Fruit fly (Drosophila melanogaster) whole organism, embryonic: ENCODE measurements around the gene CG7943.

Experiments
- Antp ChIP-seq: fragments of 200-800 bp; sonication (Bioruptor generic); optimal IDR thresholded peaks from 3 replicates; lab custom pipeline; 2016; ENCODE audit warnings: missing biosample characterization, missing genetic modification characterization
- BtbVII ChIP-seq: fragments of 200-800 bp; sonication (Bioruptor generic); optimal IDR thresholded peaks from 3 replicates; lab custom pipeline; 2017; ENCODE audit warnings: missing biosample characterization, mild to moderate bottlenecking, missing genetic modification characterization
- CG10147 ChIP-seq: fragments of 200-800 bp; sonication (Bioruptor generic); optimal IDR thresholded peaks from 2 replicates; lab custom pipeline; 2019; ENCODE audit warnings: missing biosample characterization, mild to moderate bottlenecking, missing genetic modification characterization, moderate library complexity
- CG10959 ChIP-seq: fragments of 200-800 bp; sonication (Bioruptor generic); IDR thresholded peaks from 2 replicates; pipeline ENCODE4 v1.3.6; 2022; ENCODE audit warnings: missing biosample characterization, missing genetic modification characterization
- CG11723 ChIP-seq: fragments of 200-800 bp; sonication (Bioruptor generic); optimal IDR thresholded peaks from 2 replicates; lab custom pipeline; 2017; ENCODE audit warnings: missing biosample characterization, mild to moderate bottlenecking, missing genetic modification characterization
- CG14441 ChIP-seq: fragments of 200-800 bp; sonication (Bioruptor generic); IDR thresholded peaks from 2 replicates; pipeline ENCODE4 v1.3.6; 2022; ENCODE audit warnings: missing biosample characterization, missing genetic modification characterization
- CG14710 ChIP-seq: fragments of 200-800 bp; sonication (Bioruptor generic); optimal IDR thresholded peaks from 3 replicates; lab custom pipeline; 2019; ENCODE audit warnings: missing biosample characterization, mild to moderate bottlenecking, missing genetic modification characterization, moderate library complexity
- CG15269 ChIP-seq: fragments of 200-800 bp; sonication (Bioruptor generic); optimal IDR thresholded peaks from 2 replicates; lab custom pipeline; 2018; ENCODE audit warnings: missing biosample characterization, mild to moderate bottlenecking, missing genetic modification characterization, moderate library complexity
- CG15696 ChIP-seq: fragments of 200-800 bp; sonication (Bioruptor generic); optimal IDR thresholded peaks from 2 replicates; lab custom pipeline; 2019; ENCODE audit warnings: missing biosample characterization, mild to moderate bottlenecking, missing genetic modification characterization, moderate library complexity
- CG17328 ChIP-seq: fragments of 200-800 bp; sonication (Bioruptor generic); IDR thresholded peaks from 2 replicates; pipeline ENCODE4 v1.3.6; 2022; ENCODE audit warnings: missing biosample characterization, missing genetic modification characterization
- CG17359 ChIP-seq: fragments of 200-800 bp; sonication (Bioruptor generic); optimal IDR thresholded peaks from 3 replicates; lab custom pipeline; 2018; ENCODE audit warnings: missing biosample characterization, mild to moderate bottlenecking, missing genetic modification characterization, moderate library complexity
- CG17829 ChIP-seq: fragments of 200-800 bp; optimal IDR thresholded peaks from 2 replicates; lab custom pipeline; 2019; ENCODE audit warnings: missing biosample characterization, mild to moderate bottlenecking, missing genetic modification characterization, moderate library complexity
- CG33213 ChIP-seq: fragments of 200-800 bp; sonication (Bioruptor generic); optimal IDR thresholded peaks from 3 replicates; lab custom pipeline; 2016; ENCODE audit warnings: missing biosample characterization, missing genetic modification characterization
- CG3407 ChIP-seq: fragments of 200-800 bp; sonication (Bioruptor generic); optimal IDR thresholded peaks from 2 replicates; lab custom pipeline; 2018; ENCODE audit warnings: missing biosample characterization, mild to moderate bottlenecking, missing genetic modification characterization
- CG3726 ChIP-seq: fragments of 200-800 bp; sonication (Bioruptor generic); IDR thresholded peaks from 3 replicates; pipeline ENCODE4, ENCODE4 v1.3.6; 2022; ENCODE audit warnings: missing biosample characterization, missing genetic modification characterization
- CG4617 ChIP-seq: fragments of 200-800 bp; sonication (Bioruptor generic); optimal IDR thresholded peaks from 3 replicates; lab custom pipeline; 2016; ENCODE audit warnings: missing biosample characterization, missing genetic modification characterization, borderline replicate concordance
- CG5245 ChIP-seq: fragments of 200-800 bp; sonication (Bioruptor generic); optimal IDR thresholded peaks from 3 replicates; lab custom pipeline; 2016; ENCODE audit warnings: missing biosample characterization, missing genetic modification characterization
- CG6689 ChIP-seq: fragments of 200-800 bp; sonication (Bioruptor generic); IDR thresholded peaks from 2 replicates; pipeline ENCODE4 v1.3.6; 2022; ENCODE audit warnings: missing biosample characterization, missing genetic modification characterization
- CG7745 ChIP-seq: fragments of 200-800 bp; sonication (Bioruptor generic); optimal IDR thresholded peaks from 2 replicates; lab custom pipeline; 2018; ENCODE audit warnings: missing biosample characterization, mild to moderate bottlenecking, missing genetic modification characterization, moderate library complexity
- CTCF ChIP-seq: fragments of 200-800 bp; sonication (Bioruptor generic); optimal IDR thresholded peaks from 2 replicates; lab custom pipeline; 2017; ENCODE audit warnings: missing biosample characterization, mild to moderate bottlenecking, missing genetic modification characterization, moderate library complexity
- Deaf1 ChIP-seq: fragments of 200-800 bp; optimal IDR thresholded peaks from 3 replicates; lab custom pipeline; 2019; ENCODE audit warnings: missing biosample characterization, mild to moderate bottlenecking, missing genetic modification characterization, moderate library complexity
- Elba2 ChIP-seq: fragments of 200-800 bp; sonication (Bioruptor generic); optimal IDR thresholded peaks from 3 replicates; lab custom pipeline; 2016; ENCODE audit warnings: missing biosample characterization, missing genetic modification characterization
- Ets65A ChIP-seq: fragments of 200-800 bp; sonication (Bioruptor generic); peaks from one replicate; lab custom pipeline; 2016; ENCODE audit warnings: missing biosample characterization, missing genetic modification characterization
- Hand ChIP-seq: fragments of 200-800 bp; sonication (Bioruptor generic); optimal IDR thresholded peaks from 2 replicates; lab custom pipeline; 2017; ENCODE audit warnings: mild to moderate bottlenecking, missing biosample characterization, missing genetic modification reagents, missing genetic modification characterization
- Jarid2 ChIP-seq: fragments of 200-800 bp; sonication (Bioruptor generic); optimal IDR thresholded peaks from 3 replicates; lab custom pipeline; 2017; ENCODE audit warnings: mild to moderate bottlenecking, missing biosample characterization, missing genetic modification reagents, missing genetic modification characterization
- Lhr ChIP-seq: fragments of 200-800 bp; sonication (Bioruptor generic); optimal IDR thresholded peaks from 3 replicates; lab custom pipeline; 2017; ENCODE audit warnings: mild to moderate bottlenecking, missing biosample characterization, missing genetic modification reagents, missing genetic modification characterization
- Med ChIP-seq: fragments of 200-800 bp; sonication (Bioruptor generic); peaks from one replicate; lab custom pipeline; 2016; ENCODE audit warnings: missing biosample characterization, missing genetic modification characterization, mild to moderate bottlenecking, inconsistent platforms, moderate library complexity
- ash1 ChIP-seq: fragments of 200-800 bp; sonication (Bioruptor generic); optimal IDR thresholded peaks from 2 replicates; lab custom pipeline; 2018; ENCODE audit warnings: missing biosample characterization, mild to moderate bottlenecking, missing genetic modification characterization
- croc ChIP-seq: fragments of 200-800 bp; sonication (Bioruptor generic); conservative IDR thresholded peaks from 3 replicates; pipeline ENCODE4 v1.3.6; 2022; ENCODE audit warnings: missing biosample characterization, missing genetic modification characterization
- da ChIP-seq: fragments of 200-800 bp; sonication (Bioruptor generic); optimal IDR thresholded peaks from 2 replicates; lab custom pipeline; 2016; ENCODE audit warnings: missing biosample characterization, missing genetic modification characterization
- hb ChIP-seq: fragments of 200-800 bp; sonication (Bioruptor generic); IDR thresholded peaks from 3 replicates; pipeline ENCODE4 v1.3.6; 2022; ENCODE audit warnings: missing biosample characterization, missing genetic modification characterization; ENCODE audit not compliant: partially characterized antibody
- hkb ChIP-seq, 2 experiments: fragments of 200-800 bp in 1 of 2; fragments of >200 bp in 1 of 2; sonication (Bioruptor generic) in 1 of 2; IDR thresholded peaks in 1 of 2; optimal IDR thresholded peaks in 1 of 2; 2 replicates each; pipeline versions ENCODE4 v1.3.6 to Lab custom; 2017 to 2022; ENCODE audit warnings: missing biosample characterization in 1 of 2, missing genetic modification characterization in 1 of 2
- jigr1 ChIP-seq: fragments of 200-800 bp; sonication (Bioruptor generic); IDR thresholded peaks from 3 replicates; pipeline ENCODE4 v1.3.6; 2022; ENCODE audit warnings: missing biosample characterization, missing genetic modification characterization
- kah ChIP-seq: fragments of 200-800 bp; sonication (Bioruptor generic); optimal IDR thresholded peaks from 2 replicates; lab custom pipeline; 2018; ENCODE audit warnings: missing biosample characterization, mild to moderate bottlenecking, missing genetic modification characterization
- klu ChIP-seq: fragments of 200-800 bp; sonication (Bioruptor generic); IDR thresholded peaks from 2 replicates; pipeline ENCODE4 v1.3.6; 2022; ENCODE audit warnings: missing biosample characterization, missing genetic modification characterization
- lmd ChIP-seq: fragments of 200-800 bp; sonication (Bioruptor generic); IDR thresholded peaks from 2 replicates; pipeline ENCODE4 v1.3.6; 2022; ENCODE audit warnings: missing biosample characterization, missing genetic modification characterization
- mam ChIP-seq: fragments of 200-800 bp; sonication (Bioruptor generic); optimal IDR thresholded peaks from 3 replicates; lab custom pipeline; 2016; ENCODE audit warnings: missing biosample characterization, missing genetic modification characterization
- nmo ChIP-seq: fragments of 200-800 bp; sonication (Bioruptor generic); optimal IDR thresholded peaks from 2 replicates; lab custom pipeline; 2018; ENCODE audit warnings: missing biosample characterization, mild to moderate bottlenecking, missing genetic modification characterization, moderate library complexity
- onecut ChIP-seq: fragments of 200-800 bp; sonication (Bioruptor generic); IDR thresholded peaks from 2 replicates; pipeline ENCODE4 v1.3.6; 2022; ENCODE audit warnings: missing biosample characterization, missing genetic modification characterization
- pb ChIP-seq: fragments of 200-800 bp; sonication (Bioruptor generic); optimal IDR thresholded peaks from 3 replicates; lab custom pipeline; 2016; ENCODE audit warnings: missing biosample characterization, missing genetic modification characterization
- pita ChIP-seq: fragments of 200-800 bp; sonication (Bioruptor generic); optimal IDR thresholded peaks from 2 replicates; lab custom pipeline; 2017; ENCODE audit warnings: missing biosample characterization, mild to moderate bottlenecking, missing genetic modification characterization
- pros ChIP-seq: fragments of 200-800 bp; sonication (Bioruptor generic); optimal IDR thresholded peaks from 3 replicates; lab custom pipeline; 2019; ENCODE audit warnings: missing biosample characterization, mild to moderate bottlenecking, missing genetic modification characterization, moderate library complexity
- rib ChIP-seq: fragments of 200-800 bp; sonication (Bioruptor generic); IDR thresholded peaks from 2 replicates; pipeline ENCODE4 v1.3.6; 2022; ENCODE audit warnings: missing biosample characterization, missing genetic modification characterization
- salm ChIP-seq: fragments of 200-800 bp; sonication (Bioruptor generic); optimal IDR thresholded peaks from 2 replicates; lab custom pipeline; 2018; ENCODE audit warnings: missing biosample characterization, mild to moderate bottlenecking, missing genetic modification characterization
- sima ChIP-seq: fragments of 200-800 bp; sonication (Bioruptor generic); optimal IDR thresholded peaks from 2 replicates; lab custom pipeline; 2016; ENCODE audit warnings: missing biosample characterization, missing genetic modification characterization
- tin ChIP-seq: fragments of 200-800 bp; sonication (Bioruptor generic); optimal IDR thresholded peaks from 3 replicates; lab custom pipeline; 2016; ENCODE audit warnings: missing biosample characterization, missing genetic modification characterization
- tll ChIP-seq, 2 experiments: fragments of 200-800 bp in 1 of 2; fragments of >200 bp in 1 of 2; sonication (Bioruptor generic) in 1 of 2; optimal IDR thresholded peaks; 2 replicates each; lab custom pipeline; 2017 to 2019; ENCODE audit warnings: missing biosample characterization in 2 of 2, missing genetic modification characterization in 2 of 2, mild to moderate bottlenecking in 1 of 2, moderate library complexity in 1 of 2
- trem ChIP-seq: fragments of 200-800 bp; optimal IDR thresholded peaks from 3 replicates; lab custom pipeline; 2019; ENCODE audit warnings: missing biosample characterization, mild to moderate bottlenecking, missing genetic modification characterization, moderate library complexity
- zen ChIP-seq: fragments of 200-800 bp; sonication (Bioruptor generic); optimal IDR thresholded peaks from 3 replicates; lab custom pipeline; 2018; ENCODE audit warnings: missing biosample characterization, mild to moderate bottlenecking, missing genetic modification characterization, moderate library complexity

CG7943 gene

DNA sequence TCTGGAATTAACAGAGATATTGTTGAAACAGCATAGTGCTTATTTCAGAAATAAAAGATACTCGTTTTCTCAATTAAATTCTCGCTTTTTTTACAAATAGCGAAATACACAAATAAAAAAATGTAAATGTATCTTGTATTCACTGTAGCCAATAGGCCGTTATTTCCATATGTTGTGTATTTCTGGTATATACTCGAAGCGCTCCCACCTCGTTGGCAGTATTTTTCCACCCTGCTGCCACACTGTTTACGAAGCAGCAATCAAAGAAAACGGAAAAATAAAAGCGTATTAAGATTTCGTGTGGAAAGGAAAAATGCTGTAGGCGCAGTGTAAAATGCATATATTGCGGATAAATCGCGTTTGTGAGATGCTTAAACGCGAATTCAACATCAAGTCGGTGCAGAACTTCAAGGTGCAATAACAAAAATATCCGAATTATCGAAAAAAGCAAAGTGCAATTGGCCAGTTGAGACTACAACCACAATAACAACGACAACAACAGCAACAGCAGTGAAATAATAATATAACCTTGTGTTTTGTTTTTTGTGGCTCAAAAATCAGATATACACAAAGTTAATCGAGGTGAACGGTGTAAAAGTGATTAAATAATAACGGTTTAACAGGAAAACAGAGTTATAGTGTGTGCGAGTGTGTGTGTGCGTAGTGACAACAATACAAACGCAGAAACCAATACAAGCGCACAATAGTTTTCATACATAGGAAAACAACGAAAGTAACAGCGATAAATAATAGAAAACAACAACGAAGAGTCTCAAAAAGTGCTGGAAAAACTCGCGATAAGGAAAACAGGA, 12.0 kb downstream of the CG7943 start, which contains the start of gene sima (continued):
- TF ChIP-seq CG15696 (tag; lab: Kevin White, UChicago) (no peak), pros (GFP tag; lab: Kevin White, UChicago) (no peak), kah (GFP tag; lab: Kevin White, UChicago) (no peak), CG3407 (GFP tag; lab: Kevin White, UChicago) (no peak), Med (GFP tag; lab: Kevin White, UChicago) (peak; percentile 83), CG11723 (GFP tag; lab: Kevin White, UChicago) (no peak), CG6689 (GFP tag; lab: Robert Waterston, UW) (no peak), CG10959 (GFP tag; lab: Robert Waterston, UW) (no peak), croc (no peak), nmo (GFP tag; lab: Kevin White, UChicago) (peak; percentile 51), jigr1 (GFP tag; lab: Robert Waterston, UW) (no peak), tll (GFP tag; optimal IDR thresholded peaks at IDR 0.05; lab: Kevin White, UChicago) (no peak), CG33213 (GFP tag; lab: Kevin White, UChicago) (peak; percentile 62), rib (GFP tag; lab: Robert Waterston, UW) (no peak), CG7745 (tag; lab: Kevin White, UChicago) (no peak), BtbVII (GFP tag; lab: Kevin White, UChicago) (no peak), Deaf1 (peak; percentile 30), Jarid2 (GFP tag; lab: Kevin White, UChicago) (peak; percentile 11), klu (no peak), hkb (optimal IDR thresholded peaks at IDR 0.05; lab: Kevin White, UChicago) (no peak), hkb (GFP tag; IDR thresholded peaks at IDR 0.05; lab: Robert Waterston, UW) (no peak), CG5245 (GFP tag; lab: Kevin White, UChicago) (no peak), CG17328 (GFP tag; lab: Robert Waterston, UW) (0 out of 2 replicates have a peak, but pooled peaks have one; percentile 24), ash1 (GFP tag; lab: Kevin White, UChicago) (no peak), Hand (no peak), onecut (GFP tag; lab: Robert Waterston, UW) (peak; percentile 62), Lhr (peak; percentile 25), Elba2 (peak; percentile 97), CG14710 (tag; lab: Kevin White, UChicago) (peak; percentile 51), CTCF (GFP tag; lab: Kevin White, UChicago) (no peak), zen (tag; lab: Kevin White, UChicago) (no peak), tin (GFP tag; lab: Kevin White, UChicago) (peak; percentile 17), lmd (GFP tag; lab: Robert Waterston, UW) (peak; percentile 31; the same call in 1 of the 2 replicates), CG17359 (tag; lab: Kevin White, UChicago) (peak; percentile 41), Antp (GFP tag; lab: Kevin White, UChicago) (no peak), da (no peak), CG3726 (no peak), CG4617 (peak; percentile 86), Ets65A (GFP tag; lab: Kevin White, UChicago) (peak; percentile 86), pb (GFP tag; lab: Kevin White, UChicago) (no peak), CG14441 (peak; percentile 59), CG17829 (tag; lab: Kevin White, UChicago) (peak; percentile 38), CG10147 (GFP tag; lab: Kevin White, UChicago) (peak; percentile 28), sima (GFP tag; lab: Kevin White, UChicago) (no peak), trem (tag; lab: Kevin White, UChicago) (peak; percentile 64), pita (GFP tag; lab: Kevin White, UChicago) (no peak), CG15269 (tag; lab: Kevin White, UChicago) (peak; percentile 4), salm (tag; lab: Kevin White, UChicago) (no peak), mam (GFP tag; lab: Kevin White, UChicago) (peak; percentile 32), hb (GFP tag; lab: Robert Waterston, UW) (no peak)
